Fruit fly (Drosophila melanogaster): ENCODE results near the gene CG10336.

Gene CG10336

DNA sequence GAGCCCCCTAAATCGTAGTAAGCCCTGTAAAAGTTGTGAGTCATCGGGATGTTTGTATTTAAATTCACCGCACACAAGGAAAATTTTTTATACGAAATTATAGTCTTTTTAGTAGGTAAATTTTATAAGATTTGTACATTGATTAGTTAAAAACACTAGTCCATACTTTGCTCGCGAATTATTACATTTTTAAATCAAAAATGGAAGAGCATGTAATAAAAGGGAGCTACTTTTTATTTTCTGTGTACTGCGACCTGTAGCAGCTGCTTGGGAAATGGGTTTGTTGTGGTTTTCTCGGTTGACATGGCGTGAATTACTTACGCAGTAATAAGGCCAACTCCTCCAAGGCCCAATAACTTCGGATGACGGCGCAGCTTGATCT, 5.4 kb downstream of the CG10336 start (continued):
- TF ChIP-seq zfh1 (GFP tag; IDR thresholded peaks at IDR 0.05) (peak; percentile 48; the same call in 1 of the 3 replicates), Antp (GFP tag; optimal IDR thresholded peaks at IDR 0.05) (no peak), luna (GFP tag; optimal IDR thresholded peaks at IDR 0.05) (no peak), B-H1 (GFP tag; IDR thresholded peaks at IDR 0.05) (0 out of 3 replicates have a peak, but pooled peaks have one; percentile 22), ssp (GFP tag; IDR thresholded peaks at IDR 0.05) (peak; percentile 30; the same call in 1 of the 2 replicates), CG13775 (GFP tag; optimal IDR thresholded peaks at IDR 0.05) (peak; percentile 24), MBD-R2 (GFP tag; IDR thresholded peaks at IDR 0.05) (no peak), CG4730 (GFP tag; IDR thresholded peaks at IDR 0.05) (peak; percentile 14; the same call in 1 of the 2 replicates), CG5245 (GFP tag; optimal IDR thresholded peaks at IDR 0.05) (no peak), CG9817 (tag; optimal IDR thresholded peaks at IDR 0.05) (no peak), Oaz (GFP tag; IDR thresholded peaks at IDR 0.05) (peak; percentile 49; the same call in 1 of the 2 replicates), Opbp (GFP tag; IDR thresholded peaks at IDR 0.05; ENCODE audit: partially characterized antibody) (no peak), CG6683 (GFP tag; optimal IDR thresholded peaks at IDR 0.05) (no peak), Ravus (GFP tag; IDR thresholded peaks at IDR 0.05) (no peak), ap (GFP tag; IDR thresholded peaks at IDR 0.05) (no peak), CG12104 (GFP tag; optimal IDR thresholded peaks at IDR 0.05) (no peak), abd-A (tag; optimal IDR thresholded peaks at IDR 0.05) (no peak), row (GFP tag; IDR thresholded peaks at IDR 0.05) (peak; percentile 55), Side (GFP tag; optimal IDR thresholded peaks at IDR 0.05) (no peak), p53 (GFP tag; optimal IDR thresholded peaks at IDR 0.05) (no peak), Adf1 (GFP tag; IDR thresholded peaks at IDR 0.05) (0 out of 2 replicates have a peak, but pooled peaks have one; percentile 4), Ets65A (GFP tag) (peak; percentile 88), CG11093 (GFP tag; IDR thresholded peaks at IDR 0.05) (no peak), Sin3A (optimal IDR thresholded peaks at IDR 0.05) (no peak), Dad (GFP tag; optimal IDR thresholded peaks at IDR 0.05) (no peak), dati (GFP tag; IDR thresholded peaks at IDR 0.05) (no peak), CG14965 (GFP tag; optimal IDR thresholded peaks at IDR 0.05; ENCODE audit: borderline replicate concordance) (no peak), salm (tag; optimal IDR thresholded peaks at IDR 0.05) (no peak), CG17328 (GFP tag; IDR thresholded peaks at IDR 0.05) (no peak; the same call in 1 of the 2 replicates), Camta (GFP tag; optimal IDR thresholded peaks at IDR 0.05) (peak; percentile 13), Pdp1 (GFP tag; optimal IDR thresholded peaks at IDR 0.05) (no peak), sqz (GFP tag; optimal IDR thresholded peaks at IDR 0.05) (no peak), Vsx1 (GFP tag; optimal IDR thresholded peaks at IDR 0.05) (no peak), PHDP (tag; optimal IDR thresholded peaks at IDR 0.05) (peak; percentile 51), Hr51 (GFP tag; optimal IDR thresholded peaks at IDR 0.05) (peak in 1 of 2 experiments; percentile 50), CG17568 (GFP tag; optimal IDR thresholded peaks at IDR 0.05) (no peak), CG7928 (GFP tag; optimal IDR thresholded peaks at IDR 0.05) (no peak), CG8478 (optimal IDR thresholded peaks at IDR 0.05) (no peak), Jarid2 (GFP tag; optimal IDR thresholded peaks at IDR 0.05) (no peak), org-1 (GFP tag; optimal IDR thresholded peaks at IDR 0.05) (no peak), Drgx (GFP tag; IDR thresholded peaks at IDR 0.05) (peak; percentile 18; the same call in 1 of the 2 replicates), bbx (GFP tag; IDR thresholded peaks at IDR 0.05; ENCODE audit: partially characterized antibody) (no peak), Rx (GFP tag; IDR thresholded peaks at IDR 0.05) (no peak), CG34422 (GFP tag; IDR thresholded peaks at IDR 0.05) (no peak), esg (GFP tag; conservative IDR thresholded peaks at IDR 0.05) (0 out of 2 replicates have a peak, but pooled peaks have one; percentile 18), CG17385 (GFP tag; optimal IDR thresholded peaks at IDR 0.05) (peak; percentile 18), Ssrp (tag; optimal IDR thresholded peaks at IDR 0.05) (peak; percentile 22), CG7987 (GFP tag; optimal IDR thresholded peaks at IDR 0.05) (no peak), Lpt (GFP tag; optimal IDR thresholded peaks at IDR 0.05) (no peak), CG2712 (tag; optimal IDR thresholded peaks at IDR 0.05) (peak; percentile 29), CG11456 (GFP tag; IDR thresholded peaks at IDR 0.05) (0 out of 3 replicates have a peak, but pooled peaks have one; percentile 34), CG2202 (tag; optimal IDR thresholded peaks at IDR 0.05) (no peak)
